Fruit fly (Drosophila melanogaster): Measurements from ENCODE around the gene Nbr.

Gene Nbr

dm6 chr2L:21156156-21157040, 6.5 kb downstream of the Nbr start, which contains the start of the genes Mpp6 and E2f2 (continued):
- TF ChIP-seq stc (GFP tag; IDR thresholded peaks at IDR 0.05) (no peak), B-H1 (GFP tag; IDR thresholded peaks at IDR 0.05) (no peak), GATAe (GFP tag; conservative IDR thresholded peaks at IDR 0.05) (no peak), dan (GFP tag; IDR thresholded peaks at IDR 0.05) (no peak), pita (GFP tag; optimal IDR thresholded peaks at IDR 0.05) (no peak), CG13775 (GFP tag; optimal IDR thresholded peaks at IDR 0.05) (no peak), CG31388 (GFP tag; optimal IDR thresholded peaks at IDR 0.05) (no peak), B-H2 (GFP tag; optimal IDR thresholded peaks at IDR 0.05) (peak; percentile 61), CG15011 (GFP tag; optimal IDR thresholded peaks at IDR 0.05) (no peak), Dbx (GFP tag; IDR thresholded peaks at IDR 0.05) (peak; percentile 87), z (GFP tag; IDR thresholded peaks at IDR 0.05) (no peak), gro (GFP tag; optimal IDR thresholded peaks at IDR 0.05) (peak; percentile 22), psq (GFP tag; optimal IDR thresholded peaks at IDR 0.05) (peak; percentile 95), CG12942 (GFP tag; optimal IDR thresholded peaks at IDR 0.05) (peak; percentile 6), Mad (GFP tag; optimal IDR thresholded peaks at IDR 0.05) (peak; percentile 23), pzg (GFP tag; optimal IDR thresholded peaks at IDR 0.05) (peak; percentile 78), vvl (GFP tag; IDR thresholded peaks at IDR 0.05) (peak; percentile 63; the same call in 1 of the 2 replicates), CG9727 (GFP tag; optimal IDR thresholded peaks at IDR 0.05) (peak; percentile 19), scrt (GFP tag; optimal IDR thresholded peaks at IDR 0.05) (no peak), MESR4 (GFP tag; optimal IDR thresholded peaks at IDR 0.05) (peak; percentile 34), sug (tag; optimal IDR thresholded peaks at IDR 0.05) (peak; percentile 26), zf30C (GFP tag; optimal IDR thresholded peaks at IDR 0.05) (no peak), sima (GFP tag; optimal IDR thresholded peaks at IDR 0.05) (no peak), pb (GFP tag; optimal IDR thresholded peaks at IDR 0.05) (no peak), Ada2b (GFP tag; IDR thresholded peaks at IDR 0.05) (no peak), CoRest (tag; optimal IDR thresholded peaks at IDR 0.05) (peak; percentile 22), Dad (GFP tag; optimal IDR thresholded peaks at IDR 0.05) (peak; percentile 1), Opbp (GFP tag; IDR thresholded peaks at IDR 0.05; ENCODE audit: partially characterized antibody) (peak; percentile 91), ken (GFP tag; IDR thresholded peaks at IDR 0.05) (peak; percentile 75), Dfd (GFP tag; optimal IDR thresholded peaks at IDR 0.05) (no peak), CG11093 (GFP tag; IDR thresholded peaks at IDR 0.05) (no peak), Bteb2 (GFP tag; optimal IDR thresholded peaks at IDR 0.05) (peak; percentile 16), CG4854 (GFP tag; optimal IDR thresholded peaks at IDR 0.05) (no peak), twi (tag; optimal IDR thresholded peaks at IDR 0.05) (no peak), HmgD (GFP tag; optimal IDR thresholded peaks at IDR 0.05) (no peak), Hsf (GFP tag; optimal IDR thresholded peaks at IDR 0.05) (peak; percentile 24), Abd-B (GFP tag; optimal IDR thresholded peaks at IDR 0.05) (no peak), Jarid2 (GFP tag; optimal IDR thresholded peaks at IDR 0.05) (no peak), CG13296 (GFP tag; optimal IDR thresholded peaks at IDR 0.05) (peak; percentile 4), tgo (GFP tag; IDR thresholded peaks at IDR 0.05) (peak; percentile 14; the same call in 1 of the 3 replicates), CG12744 (GFP tag; optimal IDR thresholded peaks at IDR 0.05) (no peak), stwl (tag; optimal IDR thresholded peaks at IDR 0.05) (peak; percentile 46), shn (GFP tag; optimal IDR thresholded peaks at IDR 0.05) (no peak), al (GFP tag; IDR thresholded peaks at IDR 0.05) (peak; percentile 29; the same call in 1 of the 2 replicates), CG15601 (tag; optimal IDR thresholded peaks at IDR 0.05) (no peak), Bgb (GFP tag; IDR thresholded peaks at IDR 0.05; ENCODE audit: partially characterized antibody) (peak; percentile 89), CG2129 (GFP tag; IDR thresholded peaks at IDR 0.05; ENCODE audit: partially characterized antibody) (peak; percentile 65), CG17186 (GFP tag; optimal IDR thresholded peaks at IDR 0.05) (peak; percentile 77), CG33213 (GFP tag; optimal IDR thresholded peaks at IDR 0.05) (no peak)
